Fruit fly (Drosophila melanogaster) whole organism, embryonic: ENCODE results near the gene Usp5.

Experiments
- Adf1 ChIP-seq: fragments of 200-800 bp; sonication (Bioruptor generic); IDR thresholded peaks from 2 replicates; pipeline ENCODE4 v1.3.6; 2022; ENCODE audit warnings: missing biosample characterization, missing genetic modification characterization
- CG10462 ChIP-seq: fragments of 200-800 bp; sonication (Bioruptor generic); optimal IDR thresholded peaks from 2 replicates; lab custom pipeline; 2016; ENCODE audit warnings: missing biosample characterization, missing genetic modification characterization
- CG12104 ChIP-seq: fragments of 200-800 bp; sonication (Bioruptor generic); optimal IDR thresholded peaks from 3 replicates; lab custom pipeline; 2016; ENCODE audit warnings: missing biosample characterization, missing genetic modification characterization
- CG14014 ChIP-seq: fragments of 200-800 bp; sonication (Bioruptor generic); IDR thresholded peaks from 2 replicates; pipeline ENCODE4 v1.3.6; 2022; ENCODE audit warnings: missing biosample characterization, missing genetic modification characterization
- CG15601 ChIP-seq: fragments of 200-800 bp; sonication (Bioruptor generic); optimal IDR thresholded peaks from 3 replicates; lab custom pipeline; 2019; ENCODE audit warnings: missing biosample characterization, mild to moderate bottlenecking, missing genetic modification characterization, moderate library complexity
- CG18011 ChIP-seq: fragments of 200-800 bp; sonication (Bioruptor generic); optimal IDR thresholded peaks from 2 replicates; lab custom pipeline; 2017; ENCODE audit warnings: missing biosample characterization, missing genetic modification characterization, mild to moderate bottlenecking, moderate library complexity, missing genotype
- CG31224 ChIP-seq: fragments of 200-800 bp; sonication (Bioruptor generic); IDR thresholded peaks from 2 replicates; pipeline ENCODE4 v1.3.6; 2022; ENCODE audit warnings: missing biosample characterization, missing genetic modification characterization
- CG31441 ChIP-seq: fragments of 200-800 bp; sonication (Bioruptor generic); IDR thresholded peaks from 2 replicates; pipeline ENCODE4 v1.3.6; 2022; ENCODE audit warnings: missing biosample characterization, missing genetic modification characterization
- CG32767 ChIP-seq: fragments of 200-800 bp; sonication (Bioruptor generic); IDR thresholded peaks from 2 replicates; pipeline ENCODE4 v1.3.6; 2022; ENCODE audit warnings: missing biosample characterization, missing genetic modification characterization
- CG32772 ChIP-seq: fragments of 200-800 bp; sonication (Bioruptor generic); IDR thresholded peaks from 2 replicates; pipeline ENCODE4 v1.3.6; 2022; ENCODE audit warnings: missing biosample characterization, missing genetic modification characterization
- CG3838 ChIP-seq: fragments of 200-800 bp; sonication (Bioruptor generic); optimal IDR thresholded peaks from 3 replicates; lab custom pipeline; 2016; ENCODE audit warnings: missing biosample characterization, missing genetic modification characterization
- CG5180 ChIP-seq: fragments of 200-800 bp; sonication (Bioruptor generic); optimal IDR thresholded peaks from 3 replicates; lab custom pipeline; 2017; ENCODE audit warnings: missing biosample characterization, missing genetic modification characterization, mild to moderate bottlenecking, moderate library complexity, missing genetic modification reagents
- CG5953 ChIP-seq: fragments of 200-800 bp; sonication (Bioruptor generic); IDR thresholded peaks from 2 replicates; pipeline ENCODE4 v1.3.6; 2022; ENCODE audit warnings: missing biosample characterization, missing genetic modification characterization
- CG7271 ChIP-seq: fragments of 200-800 bp; sonication (Bioruptor generic); optimal IDR thresholded peaks from 2 replicates; lab custom pipeline; 2018; ENCODE audit warnings: missing biosample characterization, mild to moderate bottlenecking, missing genetic modification characterization, moderate library complexity
- CG7745 ChIP-seq: fragments of 200-800 bp; sonication (Bioruptor generic); optimal IDR thresholded peaks from 2 replicates; lab custom pipeline; 2018; ENCODE audit warnings: missing biosample characterization, mild to moderate bottlenecking, missing genetic modification characterization, moderate library complexity
- CG8089 ChIP-seq: fragments of 200-800 bp; sonication (Bioruptor generic); optimal IDR thresholded peaks from 3 replicates; lab custom pipeline; 2016; ENCODE audit warnings: missing biosample characterization, missing genetic modification characterization
- CG8478 ChIP-seq: fragments of >200 bp; optimal IDR thresholded peaks from 2 replicates; lab custom pipeline; 2018
- CG8924 ChIP-seq: fragments of 200-800 bp; optimal IDR thresholded peaks from 3 replicates; lab custom pipeline; 2019; ENCODE audit warnings: missing biosample characterization, mild to moderate bottlenecking, missing genetic modification characterization, moderate library complexity
- CG9215 ChIP-seq: fragments of 200-800 bp; sonication (Bioruptor generic); IDR thresholded peaks from 2 replicates; pipeline ENCODE4 v1.3.6; 2022; ENCODE audit warnings: missing biosample characterization, missing genetic modification characterization
- CG9932 ChIP-seq: fragments of 200-800 bp; sonication (Bioruptor generic); IDR thresholded peaks from 2 replicates; pipeline ENCODE4 v1.3.6; 2022; ENCODE audit warnings: missing biosample characterization, missing genetic modification characterization
- CTCF ChIP-seq: fragments of 200-800 bp; sonication (Bioruptor generic); optimal IDR thresholded peaks from 2 replicates; lab custom pipeline; 2017; ENCODE audit warnings: missing biosample characterization, mild to moderate bottlenecking, missing genetic modification characterization, moderate library complexity
- Chrac-16 ChIP-seq: fragments of 200-800 bp; sonication (Bioruptor generic); optimal IDR thresholded peaks from 3 replicates; lab custom pipeline; 2016; ENCODE audit warnings: missing biosample characterization, missing genetic modification characterization
- CrebB ChIP-seq: fragments of 200-800 bp; sonication (Bioruptor generic); optimal IDR thresholded peaks from 3 replicates; lab custom pipeline; 2018; ENCODE audit warnings: missing biosample characterization, mild to moderate bottlenecking, missing genetic modification characterization
- Dek ChIP-seq: fragments of 200-800 bp; sonication (Bioruptor generic); optimal IDR thresholded peaks from 3 replicates; lab custom pipeline; 2019; ENCODE audit warnings: missing biosample characterization, mild to moderate bottlenecking, missing genetic modification characterization, moderate library complexity
- Dll ChIP-seq: fragments of 200-800 bp; sonication (Bioruptor generic); IDR thresholded peaks from 4 replicates; pipeline ENCODE4 v1.3.6; 2022; ENCODE audit warnings: missing biosample characterization, missing genetic modification characterization; ENCODE audit not compliant: partially characterized antibody
- Doc3 ChIP-seq: fragments of 200-800 bp; sonication (Bioruptor generic); IDR thresholded peaks from 3 replicates; pipeline ENCODE4 v1.3.6; 2022; ENCODE audit warnings: missing biosample characterization, missing genetic modification characterization; ENCODE audit not compliant: partially characterized antibody
- Elba2 ChIP-seq: fragments of 200-800 bp; sonication (Bioruptor generic); optimal IDR thresholded peaks from 3 replicates; lab custom pipeline; 2016; ENCODE audit warnings: missing biosample characterization, missing genetic modification characterization
- Ets65A ChIP-seq: fragments of 200-800 bp; sonication (Bioruptor generic); peaks from one replicate; lab custom pipeline; 2016; ENCODE audit warnings: missing biosample characterization, missing genetic modification characterization
- Ets97D ChIP-seq: fragments of 200-800 bp; sonication (Bioruptor generic); optimal IDR thresholded peaks from 3 replicates; lab custom pipeline; 2016; ENCODE audit warnings: missing biosample characterization, missing genetic modification characterization
- H2.0 ChIP-seq: fragments of 200-800 bp; sonication (Bioruptor generic); IDR thresholded peaks from 2 replicates; pipeline ENCODE4 v1.3.6; 2022; ENCODE audit warnings: missing biosample characterization, missing genetic modification characterization
- Nf-YA ChIP-seq: fragments of 200-800 bp; sonication (Bioruptor generic); IDR thresholded peaks from 2 replicates; pipeline ENCODE4 v1.3.6; 2022; ENCODE audit warnings: missing biosample characterization, missing genetic modification characterization
- PHDP ChIP-seq: fragments of 200-800 bp; sonication (Bioruptor generic); optimal IDR thresholded peaks from 3 replicates; lab custom pipeline; 2018; ENCODE audit warnings: missing biosample characterization, mild to moderate bottlenecking, missing genetic modification characterization, moderate library complexity
- Sry-δ ChIP-seq: fragments of 200-800 bp; sonication (Bioruptor generic); optimal IDR thresholded peaks from 2 replicates; lab custom pipeline; 2016; ENCODE audit warnings: missing biosample characterization, missing genetic modification characterization
- Stat92E ChIP-seq, 3 experiments: fragments of >200 bp in 2 of 3; fragments of 200-800 bp in 1 of 3; sonication (Bioruptor generic) in 1 of 3; optimal IDR thresholded peaks; 2 replicates each; lab custom pipeline; 2017 to 2019; ENCODE audit warnings: missing biosample characterization in 3 of 3, missing genetic modification characterization in 3 of 3, mild to moderate bottlenecking in 1 of 3, moderate library complexity in 1 of 3
- bcd ChIP-seq: fragments of 200-800 bp; sonication (Bioruptor generic); optimal IDR thresholded peaks from 2 replicates; lab custom pipeline; 2017; ENCODE audit warnings: missing biosample characterization, mild to moderate bottlenecking, missing genetic modification characterization
- bigmax ChIP-seq: fragments of 200-800 bp; sonication (Bioruptor generic); optimal IDR thresholded peaks from 2 replicates; lab custom pipeline; 2018; ENCODE audit warnings: missing biosample characterization, mild to moderate bottlenecking, missing genetic modification characterization
- cas ChIP-seq: fragments of 200-800 bp; sonication (Bioruptor generic); IDR thresholded peaks from 2 replicates; pipeline ENCODE4 v1.3.6; 2022; ENCODE audit warnings: missing biosample characterization, missing genetic modification characterization
- chn ChIP-seq: fragments of 200-800 bp; sonication (Bioruptor generic); optimal IDR thresholded peaks from 2 replicates; lab custom pipeline; 2016; ENCODE audit warnings: missing biosample characterization, missing genetic modification characterization
- da ChIP-seq: fragments of 200-800 bp; sonication (Bioruptor generic); optimal IDR thresholded peaks from 2 replicates; lab custom pipeline; 2016; ENCODE audit warnings: missing biosample characterization, missing genetic modification characterization
- danr ChIP-seq: fragments of 200-800 bp; sonication (Bioruptor generic); IDR thresholded peaks from 2 replicates; pipeline ENCODE4 v1.3.6; 2022; ENCODE audit warnings: missing biosample characterization, missing genetic modification characterization
- disco-r ChIP-seq: fragments of 200-800 bp; sonication (Bioruptor generic); optimal IDR thresholded peaks from 2 replicates; lab custom pipeline; 2016; ENCODE audit warnings: missing biosample characterization, missing genetic modification characterization
- dysf ChIP-seq: fragments of 200-800 bp; sonication (Bioruptor generic); IDR thresholded peaks from 3 replicates; pipeline ENCODE4 v1.3.6; 2022; ENCODE audit warnings: missing biosample characterization, missing genetic modification characterization
- gce ChIP-seq: fragments of 200-800 bp; sonication (Bioruptor generic); IDR thresholded peaks from 3 replicates; pipeline ENCODE4 v1.3.6; 2022; ENCODE audit warnings: missing biosample characterization, missing genetic modification characterization
- kah ChIP-seq: fragments of 200-800 bp; sonication (Bioruptor generic); optimal IDR thresholded peaks from 2 replicates; lab custom pipeline; 2018; ENCODE audit warnings: missing biosample characterization, mild to moderate bottlenecking, missing genetic modification characterization
- lbe ChIP-seq: fragments of 200-800 bp; sonication (Bioruptor generic); optimal IDR thresholded peaks from 2 replicates; lab custom pipeline; 2016; ENCODE audit warnings: missing biosample characterization, mild to moderate bottlenecking, missing genetic modification characterization
- lilli ChIP-seq: fragments of 200-800 bp; sonication (Bioruptor generic); optimal IDR thresholded peaks from 3 replicates; lab custom pipeline; 2016; ENCODE audit warnings: missing biosample characterization, missing genetic modification characterization
- lola ChIP-seq, 3 experiments: fragments of >200 bp in 2 of 3; fragments of 200-800 bp in 1 of 3; sonication (Bioruptor generic) in 1 of 3; optimal IDR thresholded peaks; 2 replicates each; lab custom pipeline; 2017 to 2019; ENCODE audit warnings: missing biosample characterization in 3 of 3, missing genetic modification characterization in 3 of 3, mild to moderate bottlenecking in 1 of 3, moderate library complexity in 1 of 3
- oc ChIP-seq: fragments of 200-800 bp; sonication (Bioruptor generic); optimal IDR thresholded peaks from 2 replicates; lab custom pipeline; 2018; ENCODE audit warnings: missing biosample characterization, mild to moderate bottlenecking, missing genetic modification characterization, moderate library complexity
- ranshi ChIP-seq: fragments of 200-800 bp; sonication (Bioruptor generic); IDR thresholded peaks from 2 replicates; pipeline ENCODE4 v1.3.6; 2022; ENCODE audit warnings: missing biosample characterization, missing genetic modification characterization
- run ChIP-seq: fragments of 200-800 bp; sonication (Bioruptor generic); optimal IDR thresholded peaks from 3 replicates; lab custom pipeline; 2018; ENCODE audit warnings: missing biosample characterization, mild to moderate bottlenecking, missing genetic modification characterization
- tap ChIP-seq: fragments of 200-800 bp; optimal IDR thresholded peaks from 3 replicates; lab custom pipeline; 2019; ENCODE audit warnings: missing biosample characterization, mild to moderate bottlenecking, missing genetic modification characterization, moderate library complexity
- tll ChIP-seq, 2 experiments: fragments of 200-800 bp in 1 of 2; fragments of >200 bp in 1 of 2; sonication (Bioruptor generic) in 1 of 2; optimal IDR thresholded peaks; 2 replicates each; lab custom pipeline; 2017 to 2019; ENCODE audit warnings: missing biosample characterization in 2 of 2, missing genetic modification characterization in 2 of 2, mild to moderate bottlenecking in 1 of 2, moderate library complexity in 1 of 2

Gene Usp5

dm6 chr3L:3143383-3143962, 4.7 kb downstream of the Usp5 start, which contains the start of the genes CG11537 and Alg2 (continued):
- TF ChIP-seq CG3838 = no peak
- no peak for TF ChIP-seq CG12104 (GFP tag; lab: Kevin White, UChicago)
- TF ChIP-seq cas (GFP tag; lab: Robert Waterston, UW) = no peak
- TF ChIP-seq Dek (tag; lab: Kevin White, UChicago) = peak; percentile 12
- peak; percentile 8 for TF ChIP-seq chn
- no peak for TF ChIP-seq Nf-YA (GFP tag; lab: Robert Waterston, UW)
- TF ChIP-seq oc (tag; lab: Kevin White, UChicago) = no peak
- TF ChIP-seq Stat92E (GFP tag; optimal IDR thresholded peaks at IDR 0.05; lab: Kevin White, UChicago) = no peak
- no peak for TF ChIP-seq danr (GFP tag; lab: Robert Waterston, UW)
- TF ChIP-seq CG7271 (tag; lab: Kevin White, UChicago) = no peak
- peak; percentile 66 for TF ChIP-seq CG8924 (tag; lab: Kevin White, UChicago)
- 0 out of 2 replicates have a peak, but pooled peaks have one; percentile 7 for TF ChIP-seq H2.0 (GFP tag; lab: Robert Waterston, UW)
- no peak for TF ChIP-seq lbe (GFP tag; lab: Kevin White, UChicago)
- no peak for TF ChIP-seq CG31224 (GFP tag; lab: Robert Waterston, UW)
- no peak for TF ChIP-seq Dll
- no peak for TF ChIP-seq CG5953 (GFP tag; lab: Robert Waterston, UW)
- TF ChIP-seq bcd (GFP tag; lab: Kevin White, UChicago) = peak; percentile 15
- peak; percentile 32 for TF ChIP-seq CG15601 (tag; lab: Kevin White, UChicago)
- TF ChIP-seq Adf1 (GFP tag; lab: Robert Waterston, UW) = no peak
- TF ChIP-seq CG31441 (GFP tag; lab: Robert Waterston, UW) = 0 out of 2 replicates have a peak, but pooled peaks have one; percentile 20
- no peak for TF ChIP-seq tap
- no peak for TF ChIP-seq Doc3
- no peak for TF ChIP-seq CG32772 (GFP tag; lab: Robert Waterston, UW)
- no peak for TF ChIP-seq run (tag; lab: Kevin White, UChicago)
- no peak for TF ChIP-seq gce (GFP tag; lab: Robert Waterston, UW)
- no peak for TF ChIP-seq CG18011 (GFP tag; lab: Kevin White, UChicago)
- peak; percentile 27; the same call in 1 of the 3 replicates for TF ChIP-seq dysf
- no peak for TF ChIP-seq Elba2 (GFP tag; lab: Kevin White, UChicago)
- TF ChIP-seq CrebB (tag; lab: Kevin White, UChicago) = no peak
- no peak for TF ChIP-seq Chrac-16 (GFP tag; lab: Kevin White, UChicago)
- no peak for TF ChIP-seq CG8089
- TF ChIP-seq bigmax = no peak
- TF ChIP-seq CG8478 = no peak
- no peak for TF ChIP-seq lola (GFP tag; optimal IDR thresholded peaks at IDR 0.05; lab: Kevin White, UChicago)
- no peak for TF ChIP-seq PHDP (tag; lab: Kevin White, UChicago)
- peak; percentile 38 for TF ChIP-seq lilli
- TF ChIP-seq CG32767 (GFP tag; lab: Robert Waterston, UW) = no peak
- no peak for TF ChIP-seq CG9215
- no peak for TF ChIP-seq tll (GFP tag; optimal IDR thresholded peaks at IDR 0.05; lab: Kevin White, UChicago)
- no peak for TF ChIP-seq ranshi (GFP tag; lab: Robert Waterston, UW)
- no peak for TF ChIP-seq CG5180 (GFP tag; lab: Kevin White, UChicago)
- no peak for TF ChIP-seq Ets65A (GFP tag; lab: Kevin White, UChicago)
- no peak for TF ChIP-seq da (GFP tag; lab: Kevin White, UChicago)
- peak; percentile 61 for TF ChIP-seq CG9932
- TF ChIP-seq disco-r (GFP tag; lab: Kevin White, UChicago) = no peak
- TF ChIP-seq CTCF (GFP tag; lab: Kevin White, UChicago) = no peak
- no peak for TF ChIP-seq CG7745 (tag; lab: Kevin White, UChicago)
- TF ChIP-seq kah (GFP tag; lab: Kevin White, UChicago) = no peak
- TF ChIP-seq CG14014 (GFP tag; lab: Robert Waterston, UW) = no peak
- no peak for TF ChIP-seq CG10462 (GFP tag; lab: Kevin White, UChicago)
- TF ChIP-seq Ets97D (GFP tag; lab: Kevin White, UChicago) = peak; percentile 3
- no peak for TF ChIP-seq Sry-δ (GFP tag; lab: Kevin White, UChicago)
